Worm (Caenorhabditis elegans): ENCODE measurements around the gene npax-1.
A peak's percentile ranks its signal among the peaks of the same experiment; 100 is the strongest.

DNA sequence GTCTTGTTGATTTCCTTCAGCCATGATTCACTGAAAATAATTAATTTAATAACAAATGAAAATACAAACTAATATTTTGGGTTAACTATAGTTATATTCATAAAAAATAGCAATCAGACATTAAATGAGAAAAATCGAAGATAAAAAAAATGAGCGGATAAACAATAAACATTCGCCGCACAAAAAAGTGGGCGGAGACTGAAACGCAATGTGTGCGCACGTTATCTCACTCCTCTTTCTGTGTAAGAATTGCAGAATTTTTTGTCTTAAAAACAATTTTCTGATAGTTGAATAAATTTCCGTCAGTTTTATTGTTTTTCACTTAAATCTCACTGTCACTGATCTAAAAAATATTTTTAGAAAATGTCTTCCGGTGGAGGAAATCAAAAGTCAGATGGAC is 43.0 kb upstream of the npax-1 start, which contains the start of the genes mtch-1 and rpb-4:
- no peak for TF ChIP-seq ZK546.5 (tag; optimal IDR thresholded peaks at IDR 0.05)
- TF ChIP-seq snpc-4 (tag; optimal IDR thresholded peaks at IDR 0.05), result peak; percentile 59
- TF ChIP-seq ceh-82 (tag; optimal IDR thresholded peaks at IDR 0.05), result no peak
- no peak for TF ChIP-seq mdl-1 (tag; optimal IDR thresholded peaks at IDR 0.05)
- TF ChIP-seq pqm-1 (tag; optimal IDR thresholded peaks at IDR 0.05), result no peak
- TF ChIP-seq pha-4 (tag; optimal IDR thresholded peaks at IDR 0.05), result peak; percentile 83
- TF ChIP-seq tbx-2 (tag; optimal IDR thresholded peaks at IDR 0.05), result no peak

Measured in whole organism, L3 larva.